Fruit fly (Drosophila melanogaster): ENCODE measurements around the gene CG33796.
A peak's percentile ranks its signal among the peaks of the same experiment; 100 is the strongest.

The CG33796 gene

dm6 chr3L:16153650-16154049, 16.3 kb downstream of the CG33796 start:
- TF ChIP-seq CG17801 (GFP tag; optimal IDR thresholded peaks at IDR 0.05; ENCODE audit: partially characterized antibody) = no peak

- TF ChIP-seq CG17801 (GFP tag; optimal IDR thresholded peaks at IDR 0.05; ENCODE audit: partially characterized antibody) = no peak
These were observed 16.8 kb downstream of the CG33796 start for dm6 chr3L:16153089-16153488.

dm6 chr3L:16151742-16152141, 18.2 kb downstream of the CG33796 start:
- TF ChIP-seq CG17801 (GFP tag; optimal IDR thresholded peaks at IDR 0.05; ENCODE audit: partially characterized antibody) = no peak

- no peak for TF ChIP-seq CG17801 (GFP tag; optimal IDR thresholded peaks at IDR 0.05; ENCODE audit: partially characterized antibody)
These were observed 18.9 kb downstream of the CG33796 start for dm6 chr3L:16150850-16151515.

dm6 chr3L:16150161-16150538, 19.8 kb downstream of the CG33796 start:
- TF ChIP-seq CG17801 (GFP tag; optimal IDR thresholded peaks at IDR 0.05; ENCODE audit: partially characterized antibody) = no peak

dm6 chr3L:16149418-16150160, 20.3 kb downstream of the CG33796 start:
- TF ChIP-seq CG17801 (GFP tag; optimal IDR thresholded peaks at IDR 0.05; ENCODE audit: partially characterized antibody) = no peak

- TF ChIP-seq CG17801 (GFP tag; optimal IDR thresholded peaks at IDR 0.05; ENCODE audit: partially characterized antibody) = no peak
These were observed 22.1 kb downstream of the CG33796 start for dm6 chr3L:16147819-16148236.

dm6 chr3L:16147325-16147724, 22.6 kb downstream of the CG33796 start:
- TF ChIP-seq CG17801 (GFP tag; optimal IDR thresholded peaks at IDR 0.05; ENCODE audit: partially characterized antibody) = no peak

dm6 chr3L:16146539-16146934, 23.4 kb downstream of the CG33796 start:
- TF ChIP-seq CG17801 (GFP tag; optimal IDR thresholded peaks at IDR 0.05; ENCODE audit: partially characterized antibody) = no peak

dm6 chr3L:16145931-16146538, 23.9 kb downstream of the CG33796 start:
- no peak for TF ChIP-seq CG17801 (GFP tag; optimal IDR thresholded peaks at IDR 0.05; ENCODE audit: partially characterized antibody)

dm6 chr3L:16145282-16145681, 24.6 kb downstream of the CG33796 start:
- no peak for TF ChIP-seq CG17801 (GFP tag; optimal IDR thresholded peaks at IDR 0.05; ENCODE audit: partially characterized antibody)

- peak; percentile 94 for TF ChIP-seq CG17801 (GFP tag; optimal IDR thresholded peaks at IDR 0.05; ENCODE audit: partially characterized antibody)
These were observed 26.0 kb downstream of the CG33796 start, which contains the start of gene CG32152 for dm6 chr3L:16143685-16144539. CG32152 (minus strand) TSS chr3L:16144036.

dm6 chr3L:16141556-16141955, 28.4 kb downstream of the CG33796 start:
- TF ChIP-seq CG17801 (GFP tag; optimal IDR thresholded peaks at IDR 0.05; ENCODE audit: partially characterized antibody) = no peak

- no peak for TF ChIP-seq CG17801 (GFP tag; optimal IDR thresholded peaks at IDR 0.05; ENCODE audit: partially characterized antibody)
These were observed 30.8 kb downstream of the CG33796 start for dm6 chr3L:16139131-16139530.

dm6 chr3L:16137779-16138178, 32.1 kb downstream of the CG33796 start, which contains the start of gene CG5157:
CG5157 (minus strand) TSS chr3L:16137879.
- no peak for TF ChIP-seq CG17801 (GFP tag; optimal IDR thresholded peaks at IDR 0.05; ENCODE audit: partially characterized antibody)

All from ovary, adult (tissue).